Worm (Caenorhabditis elegans): Measurements from ENCODE around the gene nhr-43.

ce11 chrIV:11919067-11919466, 19.7 kb downstream of the nhr-43 start:
- no peak for TF ChIP-seq him-1 (tag; optimal IDR thresholded peaks at IDR 0.05)
- TF ChIP-seq dao-5 (tag; optimal IDR thresholded peaks at IDR 0.05), result no peak

Measured in whole organism, L4/young adult.